Fruit fly (Drosophila melanogaster): ENCODE data around the gene MFS3.

MFS3 gene

dm6 chr2L:1094724-1095123 is 48.3 kb upstream of the MFS3 start (continued):
- TF ChIP-seq odd (GFP tag; optimal IDR thresholded peaks at IDR 0.05) (peak; percentile 40), HHEX (GFP tag; optimal IDR thresholded peaks at IDR 0.05) (no peak), Fer1 (GFP tag; optimal IDR thresholded peaks at IDR 0.05) (peak; percentile 54), CG8924 (tag; optimal IDR thresholded peaks at IDR 0.05) (peak; percentile 27), Eip74EF (GFP tag; optimal IDR thresholded peaks at IDR 0.05) (peak in 1 of 2 experiments; percentile 4), ci (GFP tag; IDR thresholded peaks at IDR 0.05) (peak; percentile 66), CG17328 (GFP tag; IDR thresholded peaks at IDR 0.05) (no peak), dati (GFP tag; IDR thresholded peaks at IDR 0.05) (no peak), CG2875 (GFP tag; optimal IDR thresholded peaks at IDR 0.05) (peak; percentile 70), corto (GFP tag; optimal IDR thresholded peaks at IDR 0.05) (no peak), en (GFP tag; optimal IDR thresholded peaks at IDR 0.05) (no peak), Nf-YC (tag; optimal IDR thresholded peaks at IDR 0.05) (no peak), CG3281 (GFP tag; optimal IDR thresholded peaks at IDR 0.05) (peak; percentile 43), unpg (GFP tag; optimal IDR thresholded peaks at IDR 0.05) (peak; percentile 42), sug (tag; optimal IDR thresholded peaks at IDR 0.05) (peak; percentile 33), HLH3B (GFP tag; IDR thresholded peaks at IDR 0.05) (0 out of 2 replicates have a peak, but pooled peaks have one; percentile 19), Vsx1 (GFP tag; optimal IDR thresholded peaks at IDR 0.05) (peak; percentile 49), CG6765 (GFP tag; optimal IDR thresholded peaks at IDR 0.05) (peak; percentile 42), pan (optimal IDR thresholded peaks at IDR 0.05) (no peak), pan (GFP tag; optimal IDR thresholded peaks at IDR 0.05 in 1 of 2, IDR thresholded peaks at IDR 0.05 in 1 of 2) (peak in 1 of 2 experiments; percentile 44), schlank (tag; optimal IDR thresholded peaks at IDR 0.05) (peak; percentile 7), CG8359 (GFP tag; optimal IDR thresholded peaks at IDR 0.05; ENCODE audit: borderline replicate concordance) (peak; percentile 33), CG8388 (GFP tag; optimal IDR thresholded peaks at IDR 0.05) (no peak), zfh2 (GFP tag; optimal IDR thresholded peaks at IDR 0.05) (no peak), CG1603 (tag; optimal IDR thresholded peaks at IDR 0.05) (peak; percentile 55), CG2889 (GFP tag; IDR thresholded peaks at IDR 0.05) (no peak), Med (GFP tag) (peak; percentile 68), sob (GFP tag; IDR thresholded peaks at IDR 0.05) (peak; percentile 35; the same call in 1 of the 2 replicates), Awh (GFP tag; IDR thresholded peaks at IDR 0.05) (0 out of 2 replicates have a peak, but pooled peaks have one; percentile 25), fd64A (GFP tag; optimal IDR thresholded peaks at IDR 0.05) (peak; percentile 54), nau (GFP tag; optimal IDR thresholded peaks at IDR 0.05) (peak; percentile 40), CG17802 (tag; optimal IDR thresholded peaks at IDR 0.05) (no peak), trh (GFP tag; optimal IDR thresholded peaks at IDR 0.05) (peak; percentile 6), hkb (optimal IDR thresholded peaks at IDR 0.05) (no peak), hkb (GFP tag; IDR thresholded peaks at IDR 0.05) (0 out of 2 replicates have a peak, but pooled peaks have one; percentile 28), CG7372 (GFP tag; IDR thresholded peaks at IDR 0.05) (no peak), CG6813 (GFP tag; optimal IDR thresholded peaks at IDR 0.05) (peak; percentile 65), Abd-B (GFP tag; optimal IDR thresholded peaks at IDR 0.05) (no peak), cwo (GFP tag; optimal IDR thresholded peaks at IDR 0.05) (peak; percentile 40), Rfx (GFP tag; IDR thresholded peaks at IDR 0.05) (0 out of 2 replicates have a peak, but pooled peaks have one; percentile 16), gem (tag; optimal IDR thresholded peaks at IDR 0.05) (peak; percentile 59), Optix (GFP tag; IDR thresholded peaks at IDR 0.05) (0 out of 3 replicates have a peak, but pooled peaks have one; percentile 6), CG4820 (GFP tag; optimal IDR thresholded peaks at IDR 0.05) (no peak), CG5953 (GFP tag; IDR thresholded peaks at IDR 0.05) (peak; percentile 60; the same call in 1 of the 2 replicates), CG32532 (GFP tag; IDR thresholded peaks at IDR 0.05) (no peak), CrebB (tag; optimal IDR thresholded peaks at IDR 0.05) (peak; percentile 60), CG15601 (tag; optimal IDR thresholded peaks at IDR 0.05) (peak; percentile 9), CG7987 (GFP tag; optimal IDR thresholded peaks at IDR 0.05) (peak; percentile 58), CG15479 (GFP tag; optimal IDR thresholded peaks at IDR 0.05) (no peak), CG31388 (GFP tag; optimal IDR thresholded peaks at IDR 0.05) (no peak)
